Fruit fly (Drosophila melanogaster): Measurements from ENCODE around the gene cad.

Gene cad

DNA sequence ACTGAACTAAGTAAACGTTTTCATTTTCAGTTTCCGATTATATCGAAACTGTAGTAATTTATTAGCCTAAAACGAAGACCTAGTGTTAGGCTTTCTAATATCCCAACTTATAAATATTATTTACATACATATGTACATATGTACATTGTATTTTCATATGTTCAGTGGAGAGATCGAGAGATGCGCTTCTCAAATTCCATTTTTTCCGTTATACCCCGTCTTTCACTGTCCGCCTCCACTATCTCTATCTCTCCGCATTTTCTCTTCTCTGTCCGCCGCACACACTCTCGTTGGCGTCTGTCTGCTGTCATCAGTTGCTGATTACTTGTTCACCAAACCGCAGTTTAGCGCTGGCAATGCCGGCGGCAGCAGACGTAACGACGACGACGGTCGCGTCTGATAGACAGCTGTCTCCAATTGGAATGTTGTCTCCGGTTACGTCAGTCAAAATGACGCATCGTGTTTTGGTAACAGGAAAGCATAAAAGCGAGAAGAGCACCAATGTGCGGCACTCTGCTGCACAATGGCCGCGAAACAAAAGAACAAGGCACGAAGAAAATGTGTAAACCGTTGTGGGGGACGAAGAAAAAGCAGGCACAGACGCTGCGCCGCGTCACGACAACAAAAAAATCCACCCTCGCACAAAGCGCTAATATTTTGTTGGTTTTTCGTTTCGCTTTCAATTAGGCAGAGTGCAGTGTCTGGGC is 52.1 kb downstream of the cad start, which contains the start of gene CG9331 (continued):
- TF ChIP-seq Drgx (GFP tag; IDR thresholded peaks at IDR 0.05) (peak; percentile 28; the same call in 1 of the 2 replicates), crol (GFP tag; IDR thresholded peaks at IDR 0.05) (peak; percentile 70), pita (GFP tag; optimal IDR thresholded peaks at IDR 0.05) (no peak), rib (GFP tag; IDR thresholded peaks at IDR 0.05) (no peak), sob (GFP tag; IDR thresholded peaks at IDR 0.05) (0 out of 2 replicates have a peak, but pooled peaks have one; percentile 45), CG4360 (GFP tag; IDR thresholded peaks at IDR 0.05) (peak; percentile 59), Side (GFP tag; optimal IDR thresholded peaks at IDR 0.05) (no peak), Nf-YA (GFP tag; IDR thresholded peaks at IDR 0.05) (no peak), CG2712 (tag; optimal IDR thresholded peaks at IDR 0.05) (no peak), tap (tag; optimal IDR thresholded peaks at IDR 0.05) (no peak), CG33213 (GFP tag; optimal IDR thresholded peaks at IDR 0.05) (no peak), pzg (GFP tag; optimal IDR thresholded peaks at IDR 0.05) (no peak), onecut (GFP tag; IDR thresholded peaks at IDR 0.05) (no peak), hb (GFP tag; IDR thresholded peaks at IDR 0.05; ENCODE audit: partially characterized antibody) (no peak), kni (GFP tag; optimal IDR thresholded peaks at IDR 0.05) (peak; percentile 86), lbe (GFP tag; optimal IDR thresholded peaks at IDR 0.05) (no peak), zfh1 (GFP tag; IDR thresholded peaks at IDR 0.05) (no peak), en (GFP tag; optimal IDR thresholded peaks at IDR 0.05) (no peak), CG18476 (GFP tag; optimal IDR thresholded peaks at IDR 0.05) (peak; percentile 93), CG2199 (GFP tag; IDR thresholded peaks at IDR 0.05) (0 out of 3 replicates have a peak, but pooled peaks have one; percentile 44), CG14014 (GFP tag; IDR thresholded peaks at IDR 0.05) (no peak), MTF-1 (GFP tag; optimal IDR thresholded peaks at IDR 0.05; ENCODE audit: borderline replicate concordance) (no peak), CG15514 (GFP tag; optimal IDR thresholded peaks at IDR 0.05) (no peak), fd3F (GFP tag; optimal IDR thresholded peaks at IDR 0.05) (no peak), Usf (GFP tag; optimal IDR thresholded peaks at IDR 0.05) (no peak), CG6791 (GFP tag; IDR thresholded peaks at IDR 0.05; ENCODE audit: partially characterized antibody) (peak; percentile 63), ham (GFP tag; IDR thresholded peaks at IDR 0.05) (no peak), corto (GFP tag; optimal IDR thresholded peaks at IDR 0.05) (no peak), CG14860 (GFP tag; IDR thresholded peaks at IDR 0.05; ENCODE audit: partially characterized antibody) (peak; percentile 51; the same call in 1 of the 3 replicates), CG17568 (GFP tag; optimal IDR thresholded peaks at IDR 0.05) (no peak), yki (optimal IDR thresholded peaks at IDR 0.05) (no peak), cwo (GFP tag; optimal IDR thresholded peaks at IDR 0.05) (no peak), Kr (GFP tag; optimal IDR thresholded peaks at IDR 0.05) (no peak), eve (GFP tag; optimal IDR thresholded peaks at IDR 0.05) (peak in 1 of 2 experiments; percentile 62), CG13424 (tag; optimal IDR thresholded peaks at IDR 0.05) (no peak), CG4707 (GFP tag; optimal IDR thresholded peaks at IDR 0.05) (peak; percentile 37), dmrt11E (tag; optimal IDR thresholded peaks at IDR 0.05) (no peak), tna (GFP tag; IDR thresholded peaks at IDR 0.05; ENCODE audit: partially characterized antibody) (peak; percentile 46; the same call in 1 of the 2 replicates), bcd (GFP tag; optimal IDR thresholded peaks at IDR 0.05) (no peak), Spps (tag; optimal IDR thresholded peaks at IDR 0.05) (no peak), ci (GFP tag; IDR thresholded peaks at IDR 0.05) (peak; percentile 77; the same call in 2 of the 3 replicates), oc (tag; optimal IDR thresholded peaks at IDR 0.05) (peak; percentile 36), pum (GFP tag; optimal IDR thresholded peaks at IDR 0.05) (no peak), mirr (GFP tag; optimal IDR thresholded peaks at IDR 0.05) (peak; percentile 74), ato (GFP tag; IDR thresholded peaks at IDR 0.05; ENCODE audit: partially characterized antibody) (peak; percentile 59; the same call in 1 of the 2 replicates), Chrac-16 (GFP tag; optimal IDR thresholded peaks at IDR 0.05) (no peak), CG2120 (GFP tag; optimal IDR thresholded peaks at IDR 0.05) (no peak), CG15269 (tag; optimal IDR thresholded peaks at IDR 0.05) (no peak), Sox100B (GFP tag; optimal IDR thresholded peaks at IDR 0.05) (no peak)

Measured in whole organism, embryonic.